Worm (Caenorhabditis elegans): Measurements from ENCODE around the gene sdz-28.

DNA sequence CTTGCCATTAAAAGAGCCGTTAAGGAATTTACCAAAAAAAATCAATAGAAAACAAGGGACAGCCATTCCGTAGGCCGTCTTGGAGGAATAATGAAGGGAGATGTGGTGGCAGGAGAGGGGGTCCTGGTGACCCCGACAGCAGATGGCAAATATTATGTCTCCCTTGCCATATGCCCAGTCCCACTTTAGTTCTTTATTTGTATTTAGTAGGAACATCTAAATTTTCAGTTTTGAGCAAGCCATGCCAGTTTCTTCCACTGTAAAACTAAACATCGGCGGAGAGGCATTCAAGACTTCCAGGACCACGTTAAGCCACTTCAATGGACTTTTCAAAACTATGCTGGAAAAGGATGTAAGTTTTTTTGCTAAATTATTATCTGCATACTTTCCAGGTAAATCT lies 6.4 kb downstream of the sdz-28 start, which contains the start of gene C40A11.4:
- no peak for TF ChIP-seq unc-39 (tag; optimal IDR thresholded peaks at IDR 0.05)
- TF ChIP-seq jun-1 (tag; optimal IDR thresholded peaks at IDR 0.05) = no peak

Data from whole organism, L3 larva.